Fruit fly (Drosophila melanogaster) Kc167 (cell line): ENCODE measurements around the gene CG11964.

Source experiments
- Myc ChIP-seq: fragments of >200 bp; optimal IDR thresholded peaks from 2 replicates; lab custom pipeline; 2017; ENCODE audit warnings: missing external identifiers
- Sin3A ChIP-seq: fragments of >200 bp; optimal IDR thresholded peaks from 2 replicates; lab custom pipeline; 2018; ENCODE audit warnings: missing external identifiers
- h ChIP-seq: fragments of >200 bp; optimal IDR thresholded peaks from 3 replicates; lab custom pipeline; 2018; ENCODE audit warnings: missing external identifiers
- insv ChIP-seq: fragments of >200 bp; optimal IDR thresholded peaks from 3 replicates; lab custom pipeline; 2018; ENCODE audit warnings: missing external identifiers
- psq ChIP-seq: fragments of >200 bp; optimal IDR thresholded peaks from 2 replicates; lab custom pipeline; 2017; ENCODE audit warnings: missing external identifiers
- ttk ChIP-seq: sonication (Bioruptor generic); optimal IDR thresholded peaks from 2 replicates; lab custom pipeline; 2017; ENCODE audit warnings: missing external identifiers

The CG11964 gene

dm6 chr3R:8944866-8945265, at the start of gene CG11964:
CG11964 (minus strand) TSS chr3R:8945020.
- TF ChIP-seq insv (lab: Kevin White, UChicago), result no peak
- no peak for TF ChIP-seq Sin3A (lab: Kevin White, UChicago)
- TF ChIP-seq Myc (lab: Kevin White, UChicago), result no peak

DNA sequence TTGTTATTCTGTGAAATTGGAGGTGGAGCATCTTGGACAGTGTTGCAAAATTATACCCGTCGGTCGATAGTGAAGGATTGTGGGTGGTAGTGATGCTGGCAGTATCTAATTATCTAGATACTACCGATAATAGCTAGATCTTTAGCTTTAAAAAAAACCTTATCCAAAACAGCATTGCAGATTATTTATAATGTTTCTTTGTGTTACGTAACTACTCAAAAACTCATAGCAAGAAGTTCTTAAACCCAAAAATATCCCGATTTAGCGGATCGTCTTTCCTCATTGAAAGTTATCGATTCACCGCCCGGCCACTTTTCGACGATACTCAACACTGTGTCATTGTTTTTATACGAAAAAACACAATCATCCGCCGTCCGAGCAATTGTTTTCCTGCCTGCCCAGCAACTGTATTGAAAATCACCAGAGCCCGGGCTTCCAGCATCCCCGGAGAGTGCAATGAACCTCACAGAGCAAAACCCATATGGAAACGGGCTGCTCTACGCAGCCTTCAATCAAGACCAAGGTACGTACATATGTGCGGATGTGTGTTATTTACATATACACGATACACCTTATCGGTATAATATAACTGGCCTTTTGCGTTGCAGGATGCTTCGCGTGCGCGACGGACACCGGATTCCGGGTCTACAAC, 48.2 kb upstream of the CG11964 start, which contains the start of gene CG11975:
Gene CG11975 (plus strand): TSS at position 326 of the 652 bp plus-strand sequence.
- no peak for TF ChIP-seq insv (lab: Kevin White, UChicago)

DNA sequence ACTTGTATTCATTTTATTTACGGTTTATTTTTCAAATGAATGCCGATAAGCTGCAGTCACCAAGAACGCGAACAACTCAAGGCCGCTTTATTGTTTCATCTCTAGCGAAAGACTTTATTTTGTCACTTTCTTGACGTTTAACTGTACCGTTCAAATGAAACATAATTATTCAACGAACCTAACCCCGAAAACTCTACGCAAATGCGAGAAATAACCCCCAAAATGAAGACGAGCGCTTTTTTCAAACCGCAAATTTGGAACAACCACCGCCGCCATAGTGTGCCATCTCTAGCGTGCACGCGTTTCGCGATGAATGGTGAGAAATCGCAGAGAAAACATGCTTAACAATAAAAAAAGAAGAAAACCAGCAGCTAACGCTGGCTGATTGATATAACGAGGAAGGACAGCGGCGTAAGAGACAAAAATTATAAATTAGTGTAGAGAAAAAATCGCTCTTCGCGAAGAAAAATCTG, 39.8 kb upstream of the CG11964 start, which contains the start of gene CG11970:
Gene CG11970 (plus strand): TSS at position 117 of the 473 bp plus-strand sequence.
- TF ChIP-seq Myc (lab: Kevin White, UChicago) (no peak), Sin3A (lab: Kevin White, UChicago) (no peak), psq (lab: Kevin White, UChicago) (no peak), insv (lab: Kevin White, UChicago) (no peak), ttk (no peak), h (lab: Kevin White, UChicago) (no peak)

DNA sequence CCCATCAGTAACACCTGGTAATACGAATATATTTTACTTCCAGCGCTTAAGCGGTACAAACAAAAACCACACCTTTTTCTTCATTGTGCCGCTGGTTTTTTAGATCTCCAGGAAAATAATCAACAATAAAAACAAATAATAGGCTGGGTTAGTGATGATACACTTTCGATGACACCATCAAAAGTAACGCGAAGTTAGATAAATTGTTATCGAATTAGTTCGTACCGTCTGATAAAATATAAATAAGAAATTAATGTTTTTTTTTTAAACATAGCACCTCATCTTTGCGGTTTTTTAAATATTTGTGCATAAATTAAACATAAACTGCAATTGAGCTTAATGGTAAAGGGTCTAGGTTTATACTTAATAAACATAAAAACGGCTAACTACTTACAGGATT, 39.3 kb upstream of the CG11964 start, which contains the start of gene RagA-B:
Gene RagA-B (minus strand): TSS at position 175 of the 400 bp plus-strand sequence.
- TF ChIP-seq ttk (no peak), h (lab: Kevin White, UChicago) (no peak), Myc (lab: Kevin White, UChicago) (no peak), insv (lab: Kevin White, UChicago) (no peak), psq (lab: Kevin White, UChicago) (no peak), Sin3A (lab: Kevin White, UChicago) (no peak)

- TF ChIP-seq h (lab: Kevin White, UChicago), result no peak
- no peak for TF ChIP-seq Myc (lab: Kevin White, UChicago)
- no peak for TF ChIP-seq Sin3A (lab: Kevin White, UChicago)
- no peak for TF ChIP-seq ttk
- no peak for TF ChIP-seq insv (lab: Kevin White, UChicago)
- TF ChIP-seq psq (lab: Kevin White, UChicago), result no peak
Observed at dm6 chr3R:8981209-8981996, 36.6 kb upstream of the CG11964 start.

DNA sequence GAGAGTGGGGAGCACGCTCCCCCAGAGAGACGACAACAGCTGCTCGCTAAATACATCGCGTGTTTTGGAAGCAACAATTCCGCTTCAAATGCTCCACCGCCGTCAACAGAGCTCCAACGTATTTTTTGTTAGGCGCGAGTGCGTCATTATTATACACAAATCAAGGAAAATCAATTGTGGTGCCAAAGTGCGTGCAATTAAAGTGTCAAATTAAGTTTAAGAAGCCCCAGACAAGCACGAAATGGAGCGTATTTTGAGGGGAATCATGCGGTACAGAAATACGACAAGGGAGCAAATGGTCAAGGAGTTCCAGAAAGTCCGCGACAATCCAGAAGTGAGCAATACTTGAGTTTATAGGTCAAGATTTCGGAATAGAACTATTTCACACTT, 36.0 kb upstream of the CG11964 start, which contains the start of gene CAHbeta:
Gene CAHbeta (plus strand): TSS at position 85 of the 390 bp plus-strand sequence.
- TF ChIP-seq Myc (lab: Kevin White, UChicago), result no peak
- no peak for TF ChIP-seq Sin3A (lab: Kevin White, UChicago)
- TF ChIP-seq insv (lab: Kevin White, UChicago), result no peak
- no peak for TF ChIP-seq psq (lab: Kevin White, UChicago)
- TF ChIP-seq ttk, result no peak
- TF ChIP-seq h (lab: Kevin White, UChicago), result no peak

DNA sequence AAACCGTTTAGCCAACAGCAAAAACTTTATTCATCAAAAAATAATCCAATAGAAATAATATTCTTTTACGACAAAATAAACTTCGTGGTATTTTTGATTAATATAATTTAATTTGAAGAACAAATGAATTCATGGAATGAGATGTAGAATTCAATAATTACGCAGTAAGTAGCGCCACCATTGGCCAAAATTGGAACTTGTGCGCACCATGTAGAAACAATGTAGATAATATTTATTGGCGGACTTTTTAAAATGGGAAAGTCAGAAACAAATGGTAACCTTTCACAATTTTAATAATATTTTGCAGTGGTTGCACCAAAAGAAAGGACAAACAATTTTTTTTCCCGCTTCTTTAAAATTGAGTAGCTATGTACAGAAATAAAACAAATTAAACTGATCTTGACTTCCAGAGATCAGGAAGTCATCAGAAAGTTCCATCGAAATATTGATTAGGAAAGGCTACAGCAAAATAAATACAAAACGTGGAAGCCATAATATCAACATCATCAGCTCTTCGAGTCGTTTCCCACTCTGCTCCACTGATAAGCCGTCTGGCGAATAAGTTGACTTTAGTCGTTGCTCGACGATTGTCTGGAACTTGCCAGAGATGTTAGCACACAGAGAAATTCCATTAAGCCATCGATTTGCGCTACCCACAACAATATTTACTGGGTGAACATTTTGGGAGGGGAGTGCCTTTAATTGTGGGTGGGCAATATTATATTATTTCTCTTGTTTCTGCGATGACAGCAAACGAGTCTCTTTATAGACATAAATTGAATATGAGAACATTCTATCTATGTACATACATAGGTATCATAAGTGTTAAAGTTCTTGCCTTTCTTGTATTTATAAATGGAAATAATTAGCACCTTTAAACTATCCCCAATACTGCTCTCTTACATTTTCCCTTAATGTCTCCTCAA, 35.3 kb upstream of the CG11964 start:
- TF ChIP-seq psq (lab: Kevin White, UChicago), result no peak
- no peak for TF ChIP-seq Sin3A (lab: Kevin White, UChicago)
- no peak for TF ChIP-seq ttk
- no peak for TF ChIP-seq Myc (lab: Kevin White, UChicago)
- no peak for TF ChIP-seq h (lab: Kevin White, UChicago)
- no peak for TF ChIP-seq insv (lab: Kevin White, UChicago)

DNA sequence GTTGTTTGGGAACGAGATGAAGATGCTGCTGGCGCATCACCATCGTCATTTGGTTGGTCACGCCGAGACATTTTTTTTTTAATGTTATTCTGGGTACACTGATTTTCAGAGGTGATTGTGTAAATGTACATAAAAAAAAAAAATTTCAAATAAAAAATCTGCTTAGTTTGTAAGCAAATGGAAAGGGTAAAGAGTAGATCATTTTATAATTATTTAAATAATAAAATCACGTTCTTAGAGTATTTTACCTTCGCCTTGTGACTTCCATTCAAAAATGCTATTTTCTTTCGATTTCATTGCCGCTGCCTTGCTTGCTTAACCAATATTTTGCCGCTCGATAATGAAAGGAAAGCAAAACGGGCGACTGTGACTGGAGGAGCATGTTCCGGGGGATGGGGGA, 33.9 kb upstream of the CG11964 start:
- no peak for TF ChIP-seq Myc (lab: Kevin White, UChicago)

DNA sequence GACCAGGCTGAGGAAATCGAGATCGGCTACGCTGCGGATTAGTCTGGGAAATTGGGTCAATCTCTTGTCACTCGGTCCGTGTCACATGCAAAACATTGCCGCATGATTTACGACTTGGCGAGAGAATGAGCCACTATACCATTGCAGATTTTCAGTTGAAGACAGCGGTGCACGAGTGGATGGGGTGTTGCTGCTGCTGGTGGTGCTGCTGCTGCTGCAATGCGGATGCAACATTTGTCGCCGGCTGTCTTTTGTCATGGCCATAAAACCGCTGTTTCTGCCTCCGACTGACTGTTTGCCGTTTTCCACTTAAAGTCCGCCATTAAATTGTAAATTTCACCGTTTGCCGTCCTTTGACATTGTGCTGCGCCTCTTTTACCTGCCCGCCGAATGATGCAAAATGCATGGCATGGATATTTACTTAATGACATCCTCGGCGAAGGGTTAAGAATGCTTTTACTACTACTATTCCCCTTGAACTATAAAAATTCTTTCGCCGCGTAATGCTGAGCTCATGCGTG, 31.3 kb upstream of the CG11964 start:
- TF ChIP-seq insv (lab: Kevin White, UChicago), result no peak
- TF ChIP-seq h (lab: Kevin White, UChicago), result no peak
- no peak for TF ChIP-seq Sin3A (lab: Kevin White, UChicago)
- no peak for TF ChIP-seq psq (lab: Kevin White, UChicago)
- TF ChIP-seq Myc (lab: Kevin White, UChicago), result no peak
- no peak for TF ChIP-seq ttk

dm6 chr3R:8971794-8972193, 27.0 kb upstream of the CG11964 start:
- TF ChIP-seq insv (lab: Kevin White, UChicago), result no peak
- no peak for TF ChIP-seq ttk
- TF ChIP-seq Myc (lab: Kevin White, UChicago), result no peak
- TF ChIP-seq psq (lab: Kevin White, UChicago), result no peak

- TF ChIP-seq Myc (lab: Kevin White, UChicago) (no peak), insv (lab: Kevin White, UChicago) (no peak), h (lab: Kevin White, UChicago) (no peak), ttk (no peak), psq (lab: Kevin White, UChicago) (no peak), Sin3A (lab: Kevin White, UChicago) (no peak)
Observed at dm6 chr3R:8970707-8971106, 25.9 kb upstream of the CG11964 start.
